Fruit fly (Drosophila melanogaster): ENCODE data around the gene CG34163.
A peak's percentile ranks its signal among the peaks of the same experiment; 100 is the strongest.

dm6 chr2L:12002922-12003791 lies 15.1 kb downstream of the CG34163 start:
- TF ChIP-seq foxo (GFP tag; optimal IDR thresholded peaks at IDR 0.05) (peak in 1 of 2 experiments; percentile 46), dsf (GFP tag; optimal IDR thresholded peaks at IDR 0.05; ENCODE audit: borderline replicate concordance) (no peak), tai (GFP tag; optimal IDR thresholded peaks at IDR 0.05) (no peak), N (GFP tag; optimal IDR thresholded peaks at IDR 0.05) (no peak), CrebA (GFP tag; optimal IDR thresholded peaks at IDR 0.05; ENCODE audit: borderline replicate concordance) (no peak), lola (GFP tag; optimal IDR thresholded peaks at IDR 0.05) (no peak), jim (GFP tag; optimal IDR thresholded peaks at IDR 0.05) (no peak), psq (GFP tag; optimal IDR thresholded peaks at IDR 0.05) (peak; percentile 0), brk (GFP tag; optimal IDR thresholded peaks at IDR 0.05) (no peak), usp (GFP tag; optimal IDR thresholded peaks at IDR 0.05) (no peak), Abd-B (GFP tag; optimal IDR thresholded peaks at IDR 0.05) (no peak), sv (GFP tag; optimal IDR thresholded peaks at IDR 0.05) (no peak)
